Fruit fly (Drosophila melanogaster) whole organism, embryonic: ENCODE data around the gene CG33235.

ENCODE experiments used
- BtbVII ChIP-seq: fragments of 200-800 bp; sonication (Bioruptor generic); optimal IDR thresholded peaks from 3 replicates; lab custom pipeline; 2017; ENCODE audit warnings: missing biosample characterization, mild to moderate bottlenecking, missing genetic modification characterization
- CG10321 ChIP-seq: fragments of 200-800 bp; sonication (Bioruptor generic); IDR thresholded peaks from 2 replicates; pipeline ENCODE4 v1.3.6; 2022; ENCODE audit warnings: missing biosample characterization, missing genetic modification characterization
- CG10366 ChIP-seq: fragments of 200-800 bp; sonication (Bioruptor generic); IDR thresholded peaks from 2 replicates; pipeline ENCODE4 v1.3.6; 2022; ENCODE audit warnings: missing biosample characterization, missing genetic modification characterization
- CG12071 ChIP-seq: fragments of 200-800 bp; sonication (Bioruptor generic); optimal IDR thresholded peaks from 3 replicates; lab custom pipeline; 2018; ENCODE audit warnings: missing biosample characterization, mild to moderate bottlenecking, missing genetic modification characterization
- CG12155 ChIP-seq: fragments of 200-800 bp; sonication (Bioruptor generic); optimal IDR thresholded peaks from 3 replicates; lab custom pipeline; 2016; ENCODE audit warnings: missing biosample characterization, missing genetic modification characterization
- CG12942 ChIP-seq: fragments of 200-800 bp; sonication (Bioruptor generic); optimal IDR thresholded peaks from 3 replicates; lab custom pipeline; 2016; ENCODE audit warnings: missing biosample characterization, missing genetic modification characterization
- CG14710 ChIP-seq: fragments of 200-800 bp; sonication (Bioruptor generic); optimal IDR thresholded peaks from 3 replicates; lab custom pipeline; 2019; ENCODE audit warnings: missing biosample characterization, mild to moderate bottlenecking, missing genetic modification characterization, moderate library complexity
- CG17802 ChIP-seq: fragments of 200-800 bp; sonication (Bioruptor generic); optimal IDR thresholded peaks from 2 replicates; lab custom pipeline; 2018; ENCODE audit warnings: missing biosample characterization, mild to moderate bottlenecking, missing genetic modification characterization, moderate library complexity
- CG2120 ChIP-seq: fragments of 200-800 bp; sonication (Bioruptor generic); optimal IDR thresholded peaks from 3 replicates; lab custom pipeline; 2016; ENCODE audit warnings: missing biosample characterization, missing genetic modification characterization
- CG2129 ChIP-seq: fragments of 200-800 bp; sonication (Bioruptor generic); IDR thresholded peaks from 2 replicates; pipeline ENCODE4 v1.3.6; 2022; ENCODE audit warnings: missing biosample characterization, missing genetic modification characterization; ENCODE audit not compliant: partially characterized antibody
- CG2202 ChIP-seq: fragments of 200-800 bp; sonication (Bioruptor generic); optimal IDR thresholded peaks from 2 replicates; lab custom pipeline; 2018; ENCODE audit warnings: missing biosample characterization, mild to moderate bottlenecking, missing genetic modification characterization
- CG3847 ChIP-seq: fragments of 200-800 bp; sonication (Bioruptor generic); IDR thresholded peaks from 2 replicates; pipeline ENCODE4 v1.3.6; 2022; ENCODE audit warnings: missing biosample characterization, missing genetic modification characterization
- CG3995 ChIP-seq: fragments of 200-800 bp; sonication (Bioruptor generic); optimal IDR thresholded peaks from 3 replicates; lab custom pipeline; 2016; ENCODE audit warnings: missing biosample characterization, missing genetic modification characterization
- CG42726 ChIP-seq: fragments of 200-800 bp; sonication (Bioruptor generic); IDR thresholded peaks from 2 replicates; pipeline ENCODE4 v1.3.6; 2022; ENCODE audit warnings: missing biosample characterization, missing genetic modification characterization; ENCODE audit not compliant: partially characterized antibody
- CG4854 ChIP-seq: fragments of 200-800 bp; sonication (Bioruptor generic); optimal IDR thresholded peaks from 2 replicates; lab custom pipeline; 2016; ENCODE audit warnings: missing biosample characterization, missing genetic modification characterization, inconsistent platforms
- CG6683 ChIP-seq: fragments of 200-800 bp; sonication (Bioruptor generic); optimal IDR thresholded peaks from 2 replicates; lab custom pipeline; 2017; ENCODE audit warnings: missing biosample characterization, mild to moderate bottlenecking, missing genetic modification characterization, missing genetic modification reagents
- CG7745 ChIP-seq: fragments of 200-800 bp; sonication (Bioruptor generic); optimal IDR thresholded peaks from 2 replicates; lab custom pipeline; 2018; ENCODE audit warnings: missing biosample characterization, mild to moderate bottlenecking, missing genetic modification characterization, moderate library complexity
- CG9215 ChIP-seq: fragments of 200-800 bp; sonication (Bioruptor generic); IDR thresholded peaks from 2 replicates; pipeline ENCODE4 v1.3.6; 2022; ENCODE audit warnings: missing biosample characterization, missing genetic modification characterization
- CG9932 ChIP-seq: fragments of 200-800 bp; sonication (Bioruptor generic); IDR thresholded peaks from 2 replicates; pipeline ENCODE4 v1.3.6; 2022; ENCODE audit warnings: missing biosample characterization, missing genetic modification characterization
- CHES-1-like ChIP-seq: fragments of 200-800 bp; sonication (Bioruptor generic); optimal IDR thresholded peaks from 2 replicates; lab custom pipeline; 2016; ENCODE audit warnings: missing biosample characterization, missing genetic modification characterization
- CrebB ChIP-seq: fragments of 200-800 bp; sonication (Bioruptor generic); optimal IDR thresholded peaks from 3 replicates; lab custom pipeline; 2018; ENCODE audit warnings: missing biosample characterization, mild to moderate bottlenecking, missing genetic modification characterization
- HLH3B ChIP-seq: fragments of 200-800 bp; sonication (Bioruptor generic); IDR thresholded peaks from 2 replicates; pipeline ENCODE4 v1.3.6; 2022; ENCODE audit warnings: missing biosample characterization, missing genetic modification characterization
- HLH4C ChIP-seq: fragments of 200-800 bp; sonication (Bioruptor generic); IDR thresholded peaks from 3 replicates; pipeline ENCODE4 v1.3.6; 2022; ENCODE audit warnings: missing biosample characterization, missing genetic modification characterization; ENCODE audit not compliant: partially characterized antibody
- HmgZ ChIP-seq: fragments of 200-800 bp; sonication (Bioruptor generic); optimal IDR thresholded peaks from 2 replicates; lab custom pipeline; 2018; ENCODE audit warnings: missing biosample characterization, mild to moderate bottlenecking, missing genetic modification characterization
- Hmr ChIP-seq: fragments of 200-800 bp; sonication (Bioruptor generic); optimal IDR thresholded peaks from 3 replicates; lab custom pipeline; 2017; ENCODE audit warnings: mild to moderate bottlenecking, missing biosample characterization, missing genetic modification reagents, missing genetic modification characterization
- Meics ChIP-seq: fragments of 200-800 bp; sonication (Bioruptor generic); optimal IDR thresholded peaks from 2 replicates; lab custom pipeline; 2017; ENCODE audit warnings: missing biosample characterization, mild to moderate bottlenecking, missing genetic modification characterization
- NFAT ChIP-seq: fragments of 200-800 bp; sonication (Bioruptor generic); IDR thresholded peaks from 2 replicates; pipeline ENCODE4 v1.3.6; 2022; ENCODE audit warnings: missing biosample characterization, missing genetic modification characterization
- Nf-YA ChIP-seq: fragments of 200-800 bp; sonication (Bioruptor generic); IDR thresholded peaks from 2 replicates; pipeline ENCODE4 v1.3.6; 2022; ENCODE audit warnings: missing biosample characterization, missing genetic modification characterization
- Oaz ChIP-seq: fragments of 200-800 bp; sonication (Bioruptor generic); IDR thresholded peaks from 2 replicates; pipeline ENCODE4 v1.3.6; 2022; ENCODE audit warnings: missing biosample characterization, missing genetic modification characterization
- Side ChIP-seq: fragments of 200-800 bp; sonication (Bioruptor generic); optimal IDR thresholded peaks from 2 replicates; lab custom pipeline; 2016; ENCODE audit warnings: missing biosample characterization, missing genetic modification characterization
- Sin3A ChIP-seq: fragments of >200 bp; optimal IDR thresholded peaks from 2 replicates; lab custom pipeline; 2018
- Six4 ChIP-seq: fragments of 200-800 bp; sonication (Bioruptor generic); optimal IDR thresholded peaks from 2 replicates; lab custom pipeline; 2016; ENCODE audit warnings: missing biosample characterization, missing genetic modification characterization
- Sox102F ChIP-seq: fragments of 200-800 bp; sonication (Bioruptor generic); optimal IDR thresholded peaks from 2 replicates; lab custom pipeline; 2018; ENCODE audit warnings: missing biosample characterization, mild to moderate bottlenecking, missing genetic modification characterization, moderate library complexity
- bab2 ChIP-seq: fragments of 200-800 bp; sonication (Bioruptor generic); optimal IDR thresholded peaks from 2 replicates; lab custom pipeline; 2016; ENCODE audit warnings: missing biosample characterization, missing genetic modification characterization
- cato ChIP-seq: fragments of 200-800 bp; sonication (Bioruptor generic); optimal IDR thresholded peaks from 2 replicates; lab custom pipeline; 2016; ENCODE audit warnings: missing biosample characterization, missing genetic modification characterization, borderline replicate concordance
- corto ChIP-seq: fragments of 200-800 bp; sonication (Bioruptor generic); optimal IDR thresholded peaks from 2 replicates; lab custom pipeline; 2016; ENCODE audit warnings: missing biosample characterization, mild to moderate bottlenecking, missing genetic modification characterization, moderate library complexity
- crc ChIP-seq: fragments of 200-800 bp; sonication (Bioruptor generic); optimal IDR thresholded peaks from 2 replicates; lab custom pipeline; 2016; ENCODE audit warnings: missing biosample characterization, missing genetic modification characterization
- crol ChIP-seq: fragments of 200-800 bp; sonication (Bioruptor generic); IDR thresholded peaks from 2 replicates; pipeline ENCODE4 v1.3.6; 2022; ENCODE audit warnings: missing biosample characterization, missing genetic modification characterization
- dan ChIP-seq: fragments of 200-800 bp; sonication (Bioruptor generic); IDR thresholded peaks from 2 replicates; pipeline ENCODE4 v1.3.6; 2022; ENCODE audit warnings: missing biosample characterization, missing genetic modification characterization
- danr ChIP-seq: fragments of 200-800 bp; sonication (Bioruptor generic); IDR thresholded peaks from 2 replicates; pipeline ENCODE4 v1.3.6; 2022; ENCODE audit warnings: missing biosample characterization, missing genetic modification characterization
- fu2 ChIP-seq: fragments of 200-800 bp; sonication (Bioruptor generic); optimal IDR thresholded peaks from 2 replicates; lab custom pipeline; 2016; ENCODE audit warnings: missing biosample characterization, missing genetic modification characterization
- grau ChIP-seq: fragments of 200-800 bp; optimal IDR thresholded peaks from 3 replicates; lab custom pipeline; 2019; ENCODE audit warnings: missing biosample characterization, mild to moderate bottlenecking, missing genetic modification characterization, moderate library complexity
- hkb ChIP-seq, 2 experiments: fragments of 200-800 bp in 1 of 2; fragments of >200 bp in 1 of 2; sonication (Bioruptor generic) in 1 of 2; IDR thresholded peaks in 1 of 2; optimal IDR thresholded peaks in 1 of 2; 2 replicates each; pipeline versions ENCODE4 v1.3.6 to Lab custom; 2017 to 2022; ENCODE audit warnings: missing biosample characterization in 1 of 2, missing genetic modification characterization in 1 of 2
- hth ChIP-seq: fragments of >200 bp; optimal IDR thresholded peaks from 2 replicates; lab custom pipeline; 2017; ENCODE audit warnings: inconsistent platforms
- kni ChIP-seq: fragments of 200-800 bp; sonication (Bioruptor generic); optimal IDR thresholded peaks from 3 replicates; lab custom pipeline; 2017; ENCODE audit warnings: mild to moderate bottlenecking, missing biosample characterization, missing genetic modification reagents, missing genetic modification characterization
- oc ChIP-seq: fragments of 200-800 bp; sonication (Bioruptor generic); optimal IDR thresholded peaks from 2 replicates; lab custom pipeline; 2018; ENCODE audit warnings: missing biosample characterization, mild to moderate bottlenecking, missing genetic modification characterization, moderate library complexity
- pb ChIP-seq: fragments of 200-800 bp; sonication (Bioruptor generic); optimal IDR thresholded peaks from 3 replicates; lab custom pipeline; 2016; ENCODE audit warnings: missing biosample characterization, missing genetic modification characterization
- pho ChIP-seq: fragments of 200-800 bp; sonication (Bioruptor generic); optimal IDR thresholded peaks from 2 replicates; lab custom pipeline; 2016; ENCODE audit warnings: missing biosample characterization, missing genetic modification characterization
- ro ChIP-seq: fragments of 200-800 bp; sonication (Bioruptor generic); IDR thresholded peaks from 2 replicates; pipeline ENCODE4 v1.3.6; 2022; ENCODE audit warnings: missing biosample characterization, missing genetic modification characterization
- sd ChIP-seq: fragments of 200-800 bp; sonication (Bioruptor generic); optimal IDR thresholded peaks from 3 replicates; lab custom pipeline; 2018; ENCODE audit warnings: missing biosample characterization, mild to moderate bottlenecking, missing genetic modification characterization, moderate library complexity
- sim ChIP-seq: fragments of 200-800 bp; sonication (Bioruptor generic); IDR thresholded peaks from 2 replicates; pipeline ENCODE4 v1.3.6; 2022; ENCODE audit warnings: missing biosample characterization, missing genetic modification characterization
- sima ChIP-seq: fragments of 200-800 bp; sonication (Bioruptor generic); optimal IDR thresholded peaks from 2 replicates; lab custom pipeline; 2016; ENCODE audit warnings: missing biosample characterization, missing genetic modification characterization
- so ChIP-seq: fragments of 200-800 bp; sonication (Bioruptor generic); IDR thresholded peaks from 3 replicates; pipeline ENCODE4 v1.3.6; 2022; ENCODE audit warnings: missing biosample characterization, missing genetic modification characterization

CG33235 gene

DNA sequence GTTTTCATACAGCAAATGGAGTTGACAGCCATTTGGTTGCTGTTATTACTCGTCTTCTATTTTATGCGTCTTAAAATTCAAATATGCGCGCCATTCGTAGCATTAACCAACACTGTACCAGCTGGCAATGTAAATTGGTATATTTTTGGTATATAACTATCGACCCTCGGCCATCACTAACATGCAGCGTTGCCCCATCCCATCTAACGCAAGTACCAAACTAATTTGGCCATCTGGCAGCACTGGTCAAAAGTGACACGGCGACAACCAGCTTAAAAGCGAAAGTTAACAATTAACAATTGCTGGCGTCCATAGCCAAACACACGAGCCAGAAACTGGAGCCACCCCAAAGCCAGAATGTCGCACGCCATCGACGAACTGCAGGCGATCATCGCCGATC is 8.1 kb downstream of the CG33235 start, which contains the start of gene Uba5 (continued):
- TF ChIP-seq pho (GFP tag; lab: Kevin White, UChicago) (no peak), dan (GFP tag; lab: Robert Waterston, UW) (no peak), CG7745 (tag; lab: Kevin White, UChicago) (no peak), CG6683 (GFP tag; lab: Kevin White, UChicago) (no peak), pb (GFP tag; lab: Kevin White, UChicago) (no peak), bab2 (GFP tag; lab: Kevin White, UChicago) (no peak), CrebB (no peak), NFAT (GFP tag; lab: Robert Waterston, UW) (no peak), CG2129 (GFP tag; lab: Robert Waterston, UW) (no peak), Sin3A (lab: Kevin White, UChicago) (peak; percentile 11), oc (no peak), CG10321 (no peak), CG2120 (peak; percentile 1), crol (GFP tag; lab: Robert Waterston, UW) (no peak), Hmr (GFP tag; lab: Kevin White, UChicago) (peak; percentile 28), HLH4C (GFP tag; lab: Robert Waterston, UW) (no peak), danr (GFP tag; lab: Robert Waterston, UW) (no peak), Meics (no peak), hth (lab: Kevin White, UChicago) (no peak), Side (GFP tag; lab: Kevin White, UChicago) (no peak), sd (tag; lab: Kevin White, UChicago) (no peak), CG14710 (tag; lab: Kevin White, UChicago) (peak; percentile 37), BtbVII (no peak), cato (GFP tag; lab: Kevin White, UChicago) (no peak), CG3847 (GFP tag; lab: Robert Waterston, UW) (peak; percentile 61), Six4 (GFP tag; lab: Kevin White, UChicago) (no peak), CG2202 (tag; lab: Kevin White, UChicago) (no peak), sim (GFP tag; lab: Robert Waterston, UW) (no peak), CG17802 (no peak), CG10366 (GFP tag; lab: Robert Waterston, UW) (no peak), grau (tag; lab: Kevin White, UChicago) (no peak), CG3995 (no peak), CG42726 (GFP tag; lab: Robert Waterston, UW) (peak; percentile 33; the same call in 1 of the 2 replicates), CG12155 (no peak), kni (no peak), Nf-YA (GFP tag; lab: Robert Waterston, UW) (no peak), so (GFP tag; lab: Robert Waterston, UW) (no peak), Oaz (no peak), corto (GFP tag; lab: Kevin White, UChicago) (no peak), CG9932 (GFP tag; lab: Robert Waterston, UW) (no peak; the same call in 1 of the 2 replicates), HLH3B (no peak), CG12071 (GFP tag; lab: Kevin White, UChicago) (no peak), ro (no peak), hkb (optimal IDR thresholded peaks at IDR 0.05; lab: Kevin White, UChicago) (no peak), hkb (GFP tag; IDR thresholded peaks at IDR 0.05; lab: Robert Waterston, UW) (no peak), CG12942 (no peak), sima (GFP tag; lab: Kevin White, UChicago) (no peak), Sox102F (GFP tag; lab: Kevin White, UChicago) (no peak), HmgZ (tag; lab: Kevin White, UChicago) (peak; percentile 36), fu2 (GFP tag; lab: Kevin White, UChicago) (no peak), CG9215 (GFP tag; lab: Robert Waterston, UW) (no peak), CHES-1-like (GFP tag; lab: Kevin White, UChicago) (peak; percentile 30), crc (GFP tag; lab: Kevin White, UChicago) (no peak), CG4854 (GFP tag; lab: Kevin White, UChicago) (no peak)
